Worm (Caenorhabditis elegans): ENCODE data around the gene R08C7.12.

The R08C7.12 gene

DNA sequence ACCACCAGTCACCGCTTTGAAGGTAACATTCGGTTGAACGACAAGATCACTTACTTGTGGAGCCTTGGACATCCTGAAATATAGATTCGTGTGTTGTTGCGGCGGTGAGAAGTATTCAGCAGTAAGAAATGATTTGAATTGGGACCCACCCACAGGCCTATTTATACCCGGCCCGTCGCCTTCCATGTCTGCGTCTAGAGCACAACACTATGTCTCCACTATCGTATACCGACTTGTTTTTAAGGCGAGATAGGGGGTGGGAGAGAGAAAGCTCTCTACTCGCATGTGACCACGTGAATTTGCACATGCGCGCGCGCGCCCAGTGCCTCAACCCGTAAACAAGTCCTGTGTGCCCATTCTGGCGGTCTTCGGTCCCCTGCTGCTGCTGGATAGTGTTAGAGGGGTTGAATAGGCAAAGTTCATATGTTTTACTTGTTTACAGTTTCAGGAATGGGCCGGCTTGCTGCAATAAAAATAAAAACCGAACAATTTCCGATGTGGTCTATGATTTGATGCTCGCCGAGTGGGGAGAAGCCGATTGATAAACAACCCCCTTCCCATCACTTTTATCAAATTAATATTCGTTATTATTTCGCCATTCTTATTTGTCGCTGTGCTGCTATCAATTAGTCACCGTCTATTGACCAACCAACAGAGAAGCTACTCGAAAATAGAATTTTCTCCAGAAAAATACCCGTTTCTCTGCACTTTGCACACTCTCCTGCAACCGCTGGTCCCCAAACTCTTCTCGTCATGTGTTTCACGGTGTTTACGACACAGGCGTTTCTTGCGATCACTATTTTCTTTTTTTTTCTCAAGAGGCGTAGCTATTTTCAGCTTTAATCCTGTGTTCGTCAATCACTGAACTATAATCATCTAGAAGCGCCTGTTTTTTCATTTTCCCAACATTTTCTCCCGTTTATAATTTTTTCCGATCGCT is 20.5 kb downstream of the R08C7.12 start (continued):
- TF ChIP-seq ces-1 (GFP tag; optimal IDR thresholded peaks at IDR 0.05), result no peak
- TF ChIP-seq lin-39 (tag; optimal IDR thresholded peaks at IDR 0.05), result no peak
- no peak for TF ChIP-seq ceh-28 (tag; optimal IDR thresholded peaks at IDR 0.05)
- peak; percentile 1 to 71 for TF ChIP-seq hif-1 (tag; optimal IDR thresholded peaks at IDR 0.05)
- no peak for TF ChIP-seq tag-97 (GFP tag; IDR thresholded peaks at IDR 0.05)
- no peak for TF ChIP-seq sdz-12 (GFP tag; optimal IDR thresholded peaks at IDR 0.05)
- peak; percentile 58 for TF ChIP-seq mep-1 (tag; optimal IDR thresholded peaks at IDR 0.05)
- TF ChIP-seq mxl-2 (GFP tag; conservative IDR thresholded peaks at IDR 0.05), result peak; percentile 78
- TF ChIP-seq spr-1 (tag; optimal IDR thresholded peaks at IDR 0.05), result no peak
- no peak for TF ChIP-seq R02D3.7 (tag; optimal IDR thresholded peaks at IDR 0.05)
- TF ChIP-seq ceh-82 (tag; optimal IDR thresholded peaks at IDR 0.05), result no peak
- no peak for TF ChIP-seq dmd-9 (GFP tag; IDR thresholded peaks at IDR 0.05)
- peak; percentile 58; the same call in 1 of the 2 replicates for TF ChIP-seq T26A8.4 (GFP tag; IDR thresholded peaks at IDR 0.05)
- TF ChIP-seq lsy-2 (tag; optimal IDR thresholded peaks at IDR 0.05), result peak; percentile 60 to 67
- TF ChIP-seq nhr-11 (tag; optimal IDR thresholded peaks at IDR 0.05), result peak; percentile 70
- TF ChIP-seq mes-2 (tag; optimal IDR thresholded peaks at IDR 0.05; ENCODE audit: poor library complexity, severe bottlenecking), result peak; percentile 49
- no peak for TF ChIP-seq ZK546.5 (tag; optimal IDR thresholded peaks at IDR 0.05)
- no peak for TF ChIP-seq F49E8.2 (tag; optimal IDR thresholded peaks at IDR 0.05; ENCODE audit: borderline replicate concordance)
- no peak for TF ChIP-seq ZK337.2 (GFP tag; IDR thresholded peaks at IDR 0.05)
- TF ChIP-seq spr-3 (GFP tag; optimal IDR thresholded peaks at IDR 0.05), result peak; percentile 42
- no peak for TF ChIP-seq ama-1 (optimal IDR thresholded peaks at IDR 0.05)
- TF ChIP-seq fos-1 (tag; optimal IDR thresholded peaks at IDR 0.05), result no peak
- no peak for TF ChIP-seq unc-39 (tag; optimal IDR thresholded peaks at IDR 0.05)
- no peak for TF ChIP-seq saeg-2 (GFP tag; IDR thresholded peaks at IDR 0.05)
- TF ChIP-seq php-3 (GFP tag; IDR thresholded peaks at IDR 0.05), result peak; percentile 45
- no peak for TF ChIP-seq Y5F2A.4 (GFP tag; optimal IDR thresholded peaks at IDR 0.05)
- TF ChIP-seq nhr-6 (tag; optimal IDR thresholded peaks at IDR 0.05), result peak; percentile 40
- TF ChIP-seq lin-38 (GFP tag; IDR thresholded peaks at IDR 0.05), result no peak; the same call in none of the 2 replicates
- no peak for TF ChIP-seq zfp-2 (tag; optimal IDR thresholded peaks at IDR 0.05)
- TF ChIP-seq T20F7.1 (GFP tag; optimal IDR thresholded peaks at IDR 0.05), result no peak
- TF ChIP-seq ceh-32 (tag; optimal IDR thresholded peaks at IDR 0.05; ENCODE audit: poor library complexity), result no peak
- TF ChIP-seq mdl-1 (tag; optimal IDR thresholded peaks at IDR 0.05), result peak; percentile 74 to 99
- 0 out of 2 replicates have a peak, but pooled peaks have one; percentile 4 for TF ChIP-seq arid-1 (GFP tag; conservative IDR thresholded peaks at IDR 0.05)
- peak; percentile 25; the same call in 1 of the 2 replicates for TF ChIP-seq lin-1 (GFP tag; IDR thresholded peaks at IDR 0.05)
- TF ChIP-seq hlh-30 (tag; optimal IDR thresholded peaks at IDR 0.05; ENCODE audit: insufficient read depth), result peak; percentile 97
- TF ChIP-seq snpc-1.2 (GFP tag; IDR thresholded peaks at IDR 0.05), result no peak
- peak; percentile 75 for TF ChIP-seq dve-1 (tag; optimal IDR thresholded peaks at IDR 0.05; ENCODE audit: insufficient read depth)
- peak; percentile 77 for TF ChIP-seq set-16 (GFP tag; IDR thresholded peaks at IDR 0.05)
- TF ChIP-seq egl-43 (GFP tag; IDR thresholded peaks at IDR 0.05), result no peak
- TF ChIP-seq egl-27 (tag; optimal IDR thresholded peaks at IDR 0.05), result no peak
- no peak; the same call in none of the 2 replicates for TF ChIP-seq ctbp-1 (GFP tag; IDR thresholded peaks at IDR 0.05)
- TF ChIP-seq lim-7 (GFP tag; IDR thresholded peaks at IDR 0.05), result peak; percentile 66
- no peak for TF ChIP-seq nhr-41 (GFP tag; IDR thresholded peaks at IDR 0.05)
- TF ChIP-seq nhr-25 (tag; optimal IDR thresholded peaks at IDR 0.05; ENCODE audit: borderline replicate concordance, insufficient read depth), result peak; percentile 71
- TF ChIP-seq aly-2 (tag; optimal IDR thresholded peaks at IDR 0.05), result no peak
- TF ChIP-seq F44E2.7 (GFP tag; IDR thresholded peaks at IDR 0.05), result no peak
- 0 out of 2 replicates have a peak, but pooled peaks have one; percentile 19 for TF ChIP-seq madf-9 (GFP tag; conservative IDR thresholded peaks at IDR 0.05)

Measured in whole organism, L4 larva.